Worm (Caenorhabditis elegans) whole organism, L4 larva: Measurements from ENCODE around the gene gvd-1.

ENCODE experiments used
- ZK546.5 ChIP-seq, 2 experiments: sonication (generic microtip); optimal IDR thresholded peaks; 2 replicates each; lab custom pipeline; 2017; ENCODE audit warnings: missing biosample characterization in 2 of 2, missing genetic modification characterization in 2 of 2
- ama-1 ChIP-seq: fragments of 150-350 bp; optimal IDR thresholded peaks from 2 replicates; lab custom pipeline; 2014; ENCODE audit warnings: inconsistent platforms, mixed read lengths
- egl-27 ChIP-seq: sonication (generic microtip); optimal IDR thresholded peaks from 3 replicates; lab custom pipeline; 2017; ENCODE audit warnings: missing biosample characterization, missing genetic modification reagents, missing genetic modification characterization
- hlh-30 ChIP-seq: sonication (generic microtip); optimal IDR thresholded peaks from 2 replicates; lab custom pipeline; 2017; ENCODE audit warnings: antibody characterized with exemption, mild to moderate bottlenecking, missing genetic modification characterization, missing compliant biosample characterization; ENCODE audit not compliant: insufficient read depth
- lin-15B ChIP-seq: fragments of 150-350 bp; sonication (generic microtip); optimal IDR thresholded peaks from 3 replicates; lab custom pipeline; 2014; ENCODE audit warnings: missing biosample characterization, missing genetic modification characterization
- lin-39 ChIP-seq: fragments of 150-350 bp; optimal IDR thresholded peaks from 2 replicates; lab custom pipeline; 2014; ENCODE audit warnings: missing biosample characterization, missing genetic modification reagents, missing genetic modification characterization
- lsy-2 ChIP-seq, 2 experiments: fragments of 150-350 bp in 1 of 2; sonication (generic microtip) in 1 of 2; optimal IDR thresholded peaks; 2 replicates each; lab custom pipeline; 2014 to 2017; ENCODE audit warnings: missing biosample characterization in 2 of 2, missing genetic modification characterization in 2 of 2
- madf-9 ChIP-seq: fragments of 200-800 bp; sonication (Bioruptor generic); conservative IDR thresholded peaks from 2 replicates; pipeline ENCODE4 v1.3.6; 2022; ENCODE audit warnings: missing genetic modification reagents, missing genetic modification characterization, missing compliant biosample characterization
- mdl-1 ChIP-seq, 2 experiments: fragments of 150-350 bp in 1 of 2; sonication (generic microtip) in 1 of 2; optimal IDR thresholded peaks; 2 replicates each; lab custom pipeline; 2014 to 2017; ENCODE audit warnings: missing biosample characterization in 2 of 2, missing genetic modification characterization in 2 of 2
- nhr-11 ChIP-seq: fragments of 150-350 bp; optimal IDR thresholded peaks from 2 replicates; lab custom pipeline; 2014; ENCODE audit warnings: missing biosample characterization, missing genetic modification characterization
- nhr-237 ChIP-seq: sonication (generic microtip); optimal IDR thresholded peaks from 2 replicates; lab custom pipeline; 2017; ENCODE audit warnings: missing biosample characterization, missing genetic modification characterization
- nhr-48 ChIP-seq: sonication (generic microtip); optimal IDR thresholded peaks from 2 replicates; lab custom pipeline; 2016; ENCODE audit warnings: mild to moderate bottlenecking, missing genetic modification characterization, missing compliant biosample characterization
- saeg-2 ChIP-seq: fragments of 200-800 bp; sonication (Bioruptor generic); IDR thresholded peaks from 2 replicates; pipeline ENCODE4 v1.3.6; 2022; ENCODE audit warnings: missing genetic modification reagents, missing genetic modification characterization, missing compliant biosample characterization

DNA sequence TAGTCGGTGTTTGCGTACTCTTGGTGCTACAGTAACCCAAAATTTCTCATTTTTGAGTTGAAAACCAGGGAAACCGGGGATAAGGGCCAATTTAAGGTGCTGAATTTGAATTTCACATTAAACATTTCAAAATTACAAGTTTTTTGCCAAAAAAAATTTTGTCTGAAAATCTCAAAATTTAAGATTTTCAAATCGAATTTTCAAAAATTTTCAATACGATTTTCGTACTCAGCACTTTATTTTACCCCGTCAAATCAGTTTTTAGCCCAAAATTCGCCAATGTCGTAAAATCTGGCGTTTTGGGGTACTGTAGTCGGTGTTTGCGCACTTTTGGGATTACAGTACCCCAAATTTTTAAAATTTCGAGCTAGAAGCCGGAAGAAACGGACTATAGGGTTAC, 3.1 kb upstream of the gvd-1 start, which contains the start of gene W10D9.3:
- TF ChIP-seq lin-39 (tag; lab: Kevin White, UChicago) (no peak), madf-9 (GFP tag; lab: Robert Waterston, UW) (no peak), lsy-2 (tag; optimal IDR thresholded peaks at IDR 0.05; lab: Kevin White, UChicago) (no peak), ama-1 (no peak), nhr-48 (tag; lab: Kevin White, UChicago) (no peak), nhr-11 (tag; lab: Kevin White, UChicago) (no peak), hlh-30 (no peak), egl-27 (tag; lab: Kevin White, UChicago) (no peak), saeg-2 (GFP tag; lab: Robert Waterston, UW) (no peak), nhr-237 (tag; lab: Kevin White, UChicago) (no peak), mdl-1 (tag; optimal IDR thresholded peaks at IDR 0.05; lab: Kevin White, UChicago) (no peak), lin-15B (tag; lab: Kevin White, UChicago) (no peak), ZK546.5 (tag; optimal IDR thresholded peaks at IDR 0.05; lab: Kevin White, UChicago) (no peak)
